Fruit fly (Drosophila melanogaster): Measurements from ENCODE around the gene alpha-PheRS.

DNA sequence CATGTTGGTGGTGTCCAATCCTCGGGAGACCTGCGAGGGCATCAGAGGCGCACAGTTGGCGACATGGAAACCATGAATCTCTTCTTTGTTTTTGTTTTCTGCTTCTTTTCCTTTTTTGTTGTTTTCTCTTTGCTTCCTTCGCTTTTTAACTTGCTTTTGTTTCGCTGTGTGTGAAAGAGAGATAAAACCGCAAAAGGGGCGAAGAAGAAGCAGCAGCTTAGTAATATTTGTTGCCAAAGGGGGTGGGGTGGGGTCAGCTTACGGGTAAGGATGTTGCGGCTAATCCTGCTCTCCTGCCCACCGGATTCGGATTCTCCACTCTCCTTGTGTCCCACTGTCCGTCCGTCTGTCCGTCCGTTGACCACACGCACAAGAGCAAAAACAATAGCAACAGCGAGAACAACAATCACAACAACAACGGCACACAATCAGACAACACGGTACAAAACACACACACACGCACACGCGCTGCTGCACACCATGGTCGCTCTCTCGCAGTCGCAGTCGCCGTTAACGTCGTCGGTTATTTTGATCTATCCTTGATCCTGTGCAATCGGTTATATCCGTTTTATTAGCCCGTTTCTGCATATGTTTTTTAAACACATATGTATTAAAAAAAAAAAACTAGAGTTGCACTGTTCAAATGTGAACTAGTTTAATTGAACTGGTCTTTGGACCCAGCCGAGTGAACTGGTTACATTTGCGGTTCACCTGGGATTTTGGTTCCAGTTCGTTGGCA, 31.1 kb upstream of the alpha-PheRS start:
- TF ChIP-seq ttk (optimal IDR thresholded peaks at IDR 0.05) (no peak), psq (optimal IDR thresholded peaks at IDR 0.05) (no peak), Sin3A (optimal IDR thresholded peaks at IDR 0.05) (no peak), h (optimal IDR thresholded peaks at IDR 0.05) (no peak)

Measured in Kc167 (cell line).